Fruit fly (Drosophila melanogaster) Kc167 (cell line): Measurements from ENCODE around the gene CG34323.

Experiments used
- Myc ChIP-seq: fragments of >200 bp; optimal IDR thresholded peaks from 2 replicates; lab custom pipeline; 2017; ENCODE audit warnings: missing external identifiers
- Sin3A ChIP-seq: fragments of >200 bp; optimal IDR thresholded peaks from 2 replicates; lab custom pipeline; 2018; ENCODE audit warnings: missing external identifiers
- h ChIP-seq: fragments of >200 bp; optimal IDR thresholded peaks from 3 replicates; lab custom pipeline; 2018; ENCODE audit warnings: missing external identifiers
- insv ChIP-seq: fragments of >200 bp; optimal IDR thresholded peaks from 3 replicates; lab custom pipeline; 2018; ENCODE audit warnings: missing external identifiers
- psq ChIP-seq: fragments of >200 bp; optimal IDR thresholded peaks from 2 replicates; lab custom pipeline; 2017; ENCODE audit warnings: missing external identifiers
- ttk ChIP-seq: sonication (Bioruptor generic); optimal IDR thresholded peaks from 2 replicates; lab custom pipeline; 2017; ENCODE audit warnings: missing external identifiers

Gene CG34323

DNA sequence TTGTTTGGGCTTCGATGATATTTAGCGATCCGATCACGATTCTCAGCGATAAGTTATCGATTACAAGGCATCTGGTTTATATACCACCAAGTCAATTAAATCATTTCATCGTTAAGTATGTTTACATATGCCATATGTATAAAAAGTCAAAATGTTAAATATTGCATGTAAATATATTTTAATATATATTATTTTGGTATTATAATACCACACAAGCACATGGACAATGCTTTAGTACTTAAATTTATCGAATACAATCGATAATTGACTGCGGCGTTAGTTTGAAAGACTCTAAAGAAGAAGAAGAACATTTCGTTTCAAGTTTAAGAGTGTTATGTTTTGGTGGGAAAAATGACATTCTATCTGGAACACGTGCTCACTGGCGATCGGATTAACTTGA lies at the start of gene CG34323:
Gene CG34323, plus strand, starts transcription at position 301 of the 400 bp plus-strand sequence.
- TF ChIP-seq h (lab: Kevin White, UChicago) (no peak), insv (lab: Kevin White, UChicago) (no peak), Sin3A (no peak), ttk (lab: Kevin White, UChicago) (no peak), psq (lab: Kevin White, UChicago) (no peak), Myc (lab: Kevin White, UChicago) (no peak)

DNA sequence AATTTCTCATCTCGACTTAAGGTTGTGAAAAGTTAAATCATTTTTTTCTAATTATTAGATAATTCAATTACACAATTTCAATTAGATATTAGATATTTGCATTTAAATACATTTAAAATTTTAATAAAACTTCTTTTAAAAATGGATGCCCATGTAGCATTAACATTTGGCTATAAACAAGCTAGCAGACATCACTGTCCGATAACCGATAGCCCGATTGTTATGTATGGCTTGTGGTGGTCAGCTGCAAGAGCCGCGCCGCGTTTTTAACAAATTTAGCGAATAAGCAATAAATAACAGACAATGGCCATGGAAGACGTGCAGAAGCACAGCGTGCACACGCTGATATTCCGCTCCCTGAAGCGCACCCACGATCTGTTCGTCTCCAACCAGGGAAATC lies 49.4 kb upstream of the CG34323 start, which contains the start of gene Tango4:
Gene Tango4, plus strand, starts transcription at position 212 of the 400 bp plus-strand sequence.
- no peak for TF ChIP-seq psq (lab: Kevin White, UChicago)

DNA sequence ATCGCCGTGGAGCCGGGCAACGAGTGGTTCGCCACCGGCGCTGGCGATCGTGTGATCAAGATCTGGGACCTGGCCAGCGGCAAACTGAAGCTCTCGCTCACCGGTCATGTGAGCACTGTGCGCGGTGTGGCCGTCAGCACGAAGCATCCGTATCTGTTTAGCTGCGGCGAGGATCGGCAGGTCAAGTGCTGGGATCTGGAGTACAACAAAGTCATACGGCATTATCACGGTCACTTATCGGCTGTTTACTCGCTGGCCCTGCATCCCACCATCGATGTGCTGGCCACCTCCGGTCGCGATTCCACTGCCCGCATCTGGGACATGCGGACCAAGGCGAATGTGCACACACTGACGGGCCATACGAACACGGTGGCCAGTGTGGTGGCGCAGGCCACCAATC lies 48.5 kb upstream of the CG34323 start:
- TF ChIP-seq ttk (lab: Kevin White, UChicago) (no peak), Sin3A (no peak), h (lab: Kevin White, UChicago) (no peak), psq (lab: Kevin White, UChicago) (no peak), Myc (lab: Kevin White, UChicago) (no peak), insv (lab: Kevin White, UChicago) (no peak)

DNA sequence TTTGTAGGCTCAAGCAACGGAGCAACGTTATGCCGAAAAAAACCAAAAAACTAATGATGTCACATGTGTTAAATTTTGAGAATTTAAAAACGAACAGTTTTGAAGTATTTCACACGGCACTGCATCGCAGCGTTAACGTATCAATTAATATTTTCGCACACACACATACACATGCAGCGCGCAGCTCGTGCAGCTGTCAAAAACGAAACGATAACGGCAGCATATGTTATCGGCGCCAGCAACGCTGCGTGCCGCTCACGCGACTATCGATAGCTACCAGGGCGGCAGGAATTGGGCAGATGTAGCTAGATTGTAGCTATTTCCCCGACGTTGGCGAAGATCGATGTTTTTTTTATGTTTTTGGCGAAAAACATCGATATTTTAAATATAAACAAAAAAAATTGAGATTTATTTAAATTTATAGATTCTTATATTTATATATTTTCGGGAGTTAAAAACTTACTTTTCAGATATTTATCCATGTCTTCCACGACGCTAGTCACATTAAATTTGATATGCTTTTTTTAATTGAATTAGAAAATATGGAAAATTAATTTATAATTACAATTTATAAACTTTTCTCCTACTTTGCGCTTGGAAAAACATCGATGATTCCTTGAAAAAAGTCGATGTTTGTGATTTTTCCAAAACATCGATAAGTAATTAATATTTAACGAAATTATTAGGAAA lies 41.3 kb upstream of the CG34323 start, which contains the start of gene Usp7:
Gene Usp7, minus strand, starts transcription at position 208 of the 690 bp plus-strand sequence.
- TF ChIP-seq ttk (lab: Kevin White, UChicago) (no peak), psq (lab: Kevin White, UChicago) (no peak), Myc (lab: Kevin White, UChicago) (no peak), Sin3A (no peak)

DNA sequence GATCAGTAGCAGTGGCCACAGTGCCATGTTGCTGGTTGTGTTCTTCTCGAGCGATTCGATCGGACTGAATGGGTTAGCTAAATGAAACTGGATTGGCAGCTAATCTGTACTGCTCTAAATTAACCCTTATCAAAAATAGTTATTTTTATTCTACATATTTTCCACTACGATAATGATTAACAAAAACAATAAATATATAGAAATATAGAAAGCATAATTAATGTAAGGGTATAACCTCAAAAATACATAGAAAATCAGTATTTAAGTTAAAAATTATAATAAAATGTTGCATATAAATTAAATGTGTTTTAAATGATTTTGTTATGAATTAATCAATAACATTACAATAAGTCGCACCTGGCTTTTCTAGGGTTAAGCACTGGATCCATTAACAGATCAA lies 38.8 kb upstream of the CG34323 start, which contains the start of gene Cyp311a1:
Gene Cyp311a1, minus strand, starts transcription at position 66 of the 400 bp plus-strand sequence.
- TF ChIP-seq Sin3A = no peak
- TF ChIP-seq ttk (lab: Kevin White, UChicago) = no peak
- no peak for TF ChIP-seq Myc (lab: Kevin White, UChicago)
- TF ChIP-seq psq (lab: Kevin White, UChicago) = no peak
- TF ChIP-seq h (lab: Kevin White, UChicago) = no peak
- no peak for TF ChIP-seq insv (lab: Kevin White, UChicago)

DNA sequence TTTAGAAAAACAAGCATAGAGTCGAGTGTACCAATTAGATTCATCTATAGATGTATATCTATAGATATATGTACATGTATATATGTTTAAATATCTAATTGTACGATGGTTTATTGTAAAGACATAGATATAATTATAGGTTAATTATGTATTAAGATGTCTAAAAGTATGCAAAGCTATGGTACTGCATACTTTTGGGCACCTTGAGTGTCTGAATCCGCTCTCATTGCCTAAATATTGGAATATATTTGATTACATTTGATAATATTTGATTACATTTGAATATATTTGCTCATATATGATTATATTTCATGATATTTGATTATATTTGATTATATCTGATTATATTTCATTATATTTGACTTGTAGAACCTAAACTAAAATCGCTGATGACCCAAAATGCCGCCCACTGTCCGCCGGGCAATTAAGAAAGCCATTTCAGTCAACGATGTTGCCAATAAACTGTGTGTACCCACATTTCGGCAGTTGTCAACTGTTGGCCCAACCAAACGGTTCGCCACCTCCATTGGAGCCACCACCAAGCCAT lies 38.0 kb upstream of the CG34323 start, which contains the start of gene Cyp318a1:
Gene Cyp318a1, plus strand, starts transcription at position 497 of the 547 bp plus-strand sequence.
- TF ChIP-seq ttk (lab: Kevin White, UChicago) = no peak
- no peak for TF ChIP-seq psq (lab: Kevin White, UChicago)
- TF ChIP-seq Myc (lab: Kevin White, UChicago) = no peak
- TF ChIP-seq Sin3A = no peak
- no peak for TF ChIP-seq h (lab: Kevin White, UChicago)
- no peak for TF ChIP-seq insv (lab: Kevin White, UChicago)

DNA sequence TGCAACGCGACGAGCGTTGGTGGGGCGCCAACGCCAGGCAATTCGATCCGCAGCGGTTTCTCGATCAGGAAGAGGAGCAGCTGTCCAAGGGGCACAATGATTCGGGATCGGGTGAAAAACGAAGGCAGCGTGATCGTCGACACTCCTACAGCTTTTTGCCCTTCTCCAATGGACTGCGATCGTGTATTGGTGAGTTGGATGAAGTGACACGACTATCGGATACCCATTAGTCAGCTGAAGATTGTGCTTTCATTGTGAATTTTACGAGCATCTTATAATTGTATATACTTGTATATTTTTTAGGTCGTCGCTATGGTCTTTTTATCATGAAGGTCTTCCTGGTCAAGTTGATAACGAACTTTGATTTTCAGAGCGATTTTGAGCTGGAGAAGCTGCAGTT lies 35.5 kb upstream of the CG34323 start:
- TF ChIP-seq psq (lab: Kevin White, UChicago) (no peak), insv (lab: Kevin White, UChicago) (no peak)

DNA sequence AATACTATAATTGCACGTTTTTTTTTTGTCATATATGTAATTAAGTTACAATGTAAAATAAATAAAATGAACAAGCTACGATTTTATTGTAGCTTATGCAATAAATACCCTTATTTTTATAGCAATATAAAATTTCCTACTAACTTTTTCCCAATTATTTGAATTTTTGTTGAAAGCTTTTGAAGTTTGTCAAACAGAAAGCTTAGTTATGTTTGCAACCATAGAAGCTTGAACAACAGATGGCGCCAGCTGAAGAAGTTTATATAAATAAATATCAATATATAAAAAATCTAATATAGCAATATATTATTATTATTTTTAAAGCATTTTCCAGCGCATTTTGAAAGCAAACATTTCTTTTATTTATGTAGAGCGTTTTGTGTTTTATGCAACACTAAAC lies 35.0 kb upstream of the CG34323 start:
- no peak for TF ChIP-seq psq (lab: Kevin White, UChicago)
- TF ChIP-seq Myc (lab: Kevin White, UChicago) = no peak
- TF ChIP-seq insv (lab: Kevin White, UChicago) = no peak
- TF ChIP-seq h (lab: Kevin White, UChicago) = no peak
- no peak for TF ChIP-seq ttk (lab: Kevin White, UChicago)
- no peak for TF ChIP-seq Sin3A

DNA sequence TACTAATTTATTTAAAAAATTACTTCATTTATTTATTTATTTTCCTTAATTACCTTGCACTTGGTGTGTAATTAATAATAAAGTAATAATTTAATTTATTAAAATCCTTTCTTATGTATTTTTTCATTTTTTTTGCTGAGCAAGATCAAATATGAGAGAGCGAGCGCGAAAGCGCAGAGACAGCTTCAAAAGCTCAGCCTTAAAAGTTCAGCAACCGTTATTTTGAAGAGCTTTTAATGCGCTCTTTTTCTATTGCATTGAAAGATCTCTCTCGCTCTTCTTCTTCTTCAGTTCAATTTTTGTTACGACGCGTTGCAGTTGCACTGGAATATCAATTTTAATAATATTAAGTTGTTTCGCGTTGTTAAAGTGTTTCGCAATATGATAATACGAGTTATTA lies 26.8 kb upstream of the CG34323 start, which contains the start of gene Ten-a:
Gene Ten-a, plus strand, starts transcription at position 301 of the 400 bp plus-strand sequence.
- no peak for TF ChIP-seq insv (lab: Kevin White, UChicago)
- no peak for TF ChIP-seq Myc (lab: Kevin White, UChicago)
- TF ChIP-seq Sin3A = no peak
- no peak for TF ChIP-seq ttk (lab: Kevin White, UChicago)
- no peak for TF ChIP-seq psq (lab: Kevin White, UChicago)
- TF ChIP-seq h (lab: Kevin White, UChicago) = no peak

DNA sequence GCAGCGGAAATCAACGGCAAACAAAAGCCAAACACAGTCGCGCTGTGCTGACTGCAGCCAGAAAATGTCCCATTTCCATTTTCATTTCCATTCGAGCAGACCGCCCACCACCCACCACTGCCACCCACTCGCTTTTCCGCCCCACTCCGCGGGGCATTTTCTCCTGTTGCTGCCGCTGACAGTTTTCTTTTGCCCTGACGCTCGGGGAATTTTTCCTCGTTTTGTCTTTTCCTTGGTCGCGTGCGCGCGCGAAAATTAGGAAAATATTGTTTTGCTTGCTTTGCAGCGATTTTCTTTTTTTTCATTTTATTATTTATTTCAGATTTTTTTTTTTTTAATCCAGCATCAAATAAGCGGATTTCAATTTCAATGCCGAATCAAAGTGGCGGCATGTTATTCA lies 19.9 kb upstream of the CG34323 start:
- TF ChIP-seq Myc (lab: Kevin White, UChicago) (no peak), psq (lab: Kevin White, UChicago) (no peak), h (lab: Kevin White, UChicago) (no peak), insv (lab: Kevin White, UChicago) (no peak), ttk (lab: Kevin White, UChicago) (no peak), Sin3A (no peak)

DNA sequence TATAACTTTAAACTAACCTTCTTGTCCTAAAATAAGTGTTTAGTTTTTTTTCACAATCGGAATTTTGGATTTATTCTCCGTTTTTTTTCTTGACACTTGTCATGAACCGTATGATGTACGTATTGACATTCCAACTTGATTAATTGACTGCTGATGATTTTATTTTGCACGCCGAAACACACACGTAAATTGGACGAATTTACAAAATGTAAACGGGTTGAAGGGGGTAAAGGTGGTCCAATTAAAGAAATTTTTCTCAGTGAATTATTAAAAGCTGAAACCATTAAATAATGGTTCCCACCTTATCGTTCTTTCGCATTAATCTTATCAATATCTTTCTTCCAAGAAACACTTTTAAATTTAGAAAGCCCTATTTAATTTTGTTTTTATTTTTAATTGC lies 13.7 kb upstream of the CG34323 start, which contains the start of gene Uch-L5R:
Gene Uch-L5R, minus strand, starts transcription at position 101 of the 400 bp plus-strand sequence.
- TF ChIP-seq psq (lab: Kevin White, UChicago) (no peak), insv (lab: Kevin White, UChicago) (no peak), Sin3A (no peak), Myc (lab: Kevin White, UChicago) (no peak), ttk (lab: Kevin White, UChicago) (no peak), h (lab: Kevin White, UChicago) (no peak)

DNA sequence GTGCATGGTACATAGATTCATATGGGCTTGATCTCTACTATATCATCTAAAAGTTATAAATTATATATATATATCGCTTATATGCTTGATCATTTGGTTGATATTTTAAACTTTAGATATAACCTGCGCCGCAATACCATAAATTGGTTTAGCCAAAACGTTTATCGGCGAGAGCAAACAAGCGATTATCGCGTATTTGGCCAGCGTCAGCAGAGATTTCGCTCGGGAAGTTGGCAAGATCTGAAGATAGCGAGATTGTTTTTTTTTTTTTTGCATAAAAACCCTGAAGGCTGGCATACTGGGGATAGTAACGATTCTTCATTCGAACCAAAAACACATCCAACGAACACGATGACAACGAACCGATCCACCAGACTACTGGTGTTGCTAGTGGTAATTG lies 10.7 kb upstream of the CG34323 start, which contains the start of gene Muc11A:
Gene Muc11A, plus strand, starts transcription at position 301 of the 400 bp plus-strand sequence.
- no peak for TF ChIP-seq ttk (lab: Kevin White, UChicago)
- TF ChIP-seq Sin3A = no peak
- TF ChIP-seq insv (lab: Kevin White, UChicago) = no peak
- TF ChIP-seq psq (lab: Kevin White, UChicago) = no peak
- TF ChIP-seq h (lab: Kevin White, UChicago) = no peak
- TF ChIP-seq Myc (lab: Kevin White, UChicago) = no peak
